Worm (Caenorhabditis elegans): ENCODE measurements around the gene C03A3.1.

Gene C03A3.1

DNA sequence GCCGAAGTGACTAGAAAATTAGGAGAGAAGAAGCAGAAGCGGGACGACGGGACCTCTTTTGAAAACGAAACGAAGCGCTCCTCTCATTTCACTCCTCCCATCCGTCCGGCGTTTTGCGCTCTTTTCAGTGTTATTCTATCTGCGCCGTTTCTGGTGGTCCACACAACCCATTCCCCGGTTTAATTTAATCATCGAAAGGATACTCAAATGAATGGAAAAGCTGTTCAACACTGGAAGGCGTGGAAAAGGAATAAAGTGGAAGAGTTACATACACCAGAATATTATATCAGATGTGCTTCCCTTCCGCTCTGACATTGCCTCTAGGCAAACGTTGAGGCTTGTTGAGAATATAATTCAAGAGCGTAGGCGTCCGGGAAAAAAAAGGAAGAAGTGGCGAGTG, 12.1 kb upstream of the C03A3.1 start:
- TF ChIP-seq ztf-1 (GFP tag; conservative IDR thresholded peaks at IDR 0.05) (no peak), zag-1 (tag; optimal IDR thresholded peaks at IDR 0.05) (no peak), sma-3 (GFP tag; optimal IDR thresholded peaks at IDR 0.05) (no peak), peb-1 (tag; optimal IDR thresholded peaks at IDR 0.05) (no peak)

DNA sequence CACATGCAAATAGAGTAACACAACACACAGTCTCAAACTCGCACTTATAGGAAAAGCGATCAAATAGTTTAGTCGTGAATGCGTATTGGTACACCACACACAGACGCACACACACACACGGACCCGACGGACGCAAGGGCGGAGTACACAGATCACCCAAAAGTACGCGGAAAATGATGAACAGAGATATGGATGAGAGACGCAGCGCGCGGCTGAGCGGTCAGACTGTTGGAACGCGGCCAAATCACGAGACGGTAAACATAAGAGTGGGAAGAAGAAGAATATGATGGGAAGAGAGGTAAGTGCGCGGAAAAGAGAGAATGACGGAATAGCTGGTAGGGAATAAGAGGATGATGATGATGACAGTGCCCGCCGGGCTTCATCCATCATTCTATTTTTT, 9.1 kb upstream of the C03A3.1 start:
- TF ChIP-seq lsy-2 (tag; optimal IDR thresholded peaks at IDR 0.05) (peak in 1 of 2 experiments; percentile 5), peb-1 (tag; optimal IDR thresholded peaks at IDR 0.05) (no peak), unc-55 (GFP tag; optimal IDR thresholded peaks at IDR 0.05) (no peak), fos-1 (tag; optimal IDR thresholded peaks at IDR 0.05) (peak; percentile 11), mab-5 (tag; optimal IDR thresholded peaks at IDR 0.05) (no peak), elt-1 (tag; optimal IDR thresholded peaks at IDR 0.05) (no peak), F13H6.1 (tag; optimal IDR thresholded peaks at IDR 0.05) (peak; percentile 23), skn-1 (tag; optimal IDR thresholded peaks at IDR 0.05) (no peak), gmeb-1 (tag; optimal IDR thresholded peaks at IDR 0.05) (no peak), mdl-1 (tag; optimal IDR thresholded peaks at IDR 0.05) (peak in 1 of 2 experiments; percentile 30), mbf-1 (tag; optimal IDR thresholded peaks at IDR 0.05) (no peak), sem-4 (tag; optimal IDR thresholded peaks at IDR 0.05) (peak; percentile 31), unc-39 (tag; optimal IDR thresholded peaks at IDR 0.05) (no peak), ztf-1 (GFP tag; conservative IDR thresholded peaks at IDR 0.05) (no peak), sma-9 (GFP tag; optimal IDR thresholded peaks at IDR 0.05) (peak; percentile 31), sma-9 (tag; optimal IDR thresholded peaks at IDR 0.05) (no peak), sma-3 (GFP tag; optimal IDR thresholded peaks at IDR 0.05) (peak; percentile 57), dmd-4 (tag; optimal IDR thresholded peaks at IDR 0.05) (no peak), ztf-11 (tag; optimal IDR thresholded peaks at IDR 0.05) (no peak), nhr-129 (tag; optimal IDR thresholded peaks at IDR 0.05) (no peak), ama-1 (optimal IDR thresholded peaks at IDR 0.05) (no peak), Y55F3AM.14 (GFP tag; optimal IDR thresholded peaks at IDR 0.05) (peak; percentile 19), nhr-21 (tag; optimal IDR thresholded peaks at IDR 0.05) (peak; percentile 76), nhr-25 (tag; optimal IDR thresholded peaks at IDR 0.05) (peak; percentile 50), alr-1 (tag; optimal IDR thresholded peaks at IDR 0.05) (no peak), nhr-23 (tag; optimal IDR thresholded peaks at IDR 0.05) (no peak)

DNA sequence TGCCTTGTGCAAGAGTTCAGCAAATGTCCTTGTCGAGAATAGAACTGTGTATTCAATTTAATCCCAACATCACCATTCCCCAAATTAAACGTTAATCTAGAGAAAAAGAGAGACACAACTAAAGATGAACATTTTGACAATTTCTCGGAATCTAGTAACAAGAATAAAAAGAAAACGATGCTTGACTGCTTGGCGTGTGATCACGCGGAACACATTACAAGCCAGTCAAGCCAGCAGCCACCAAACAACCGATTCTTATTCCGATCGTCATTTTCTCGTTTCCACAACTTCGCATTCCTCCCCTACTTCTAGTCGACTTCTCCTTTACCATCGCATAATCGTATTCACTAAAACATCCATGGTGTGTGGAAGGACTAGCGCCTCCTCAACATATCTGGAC, 7.8 kb upstream of the C03A3.1 start:
- TF ChIP-seq gmeb-1 (tag; optimal IDR thresholded peaks at IDR 0.05) (no peak), nhr-237 (tag; optimal IDR thresholded peaks at IDR 0.05) (no peak), fos-1 (tag; optimal IDR thresholded peaks at IDR 0.05) (no peak), ztf-4 (tag; optimal IDR thresholded peaks at IDR 0.05) (no peak), ama-1 (optimal IDR thresholded peaks at IDR 0.05) (no peak), elt-3 (tag; optimal IDR thresholded peaks at IDR 0.05) (no peak), nhr-25 (tag; optimal IDR thresholded peaks at IDR 0.05) (no peak), alr-1 (tag; optimal IDR thresholded peaks at IDR 0.05) (no peak), dmd-4 (tag; optimal IDR thresholded peaks at IDR 0.05) (no peak), egl-27 (tag; optimal IDR thresholded peaks at IDR 0.05) (no peak), ceh-82 (tag; optimal IDR thresholded peaks at IDR 0.05) (no peak), unc-62 (GFP tag; optimal IDR thresholded peaks at IDR 0.05) (no peak), nhr-23 (tag; optimal IDR thresholded peaks at IDR 0.05) (no peak), sma-9 (GFP tag; optimal IDR thresholded peaks at IDR 0.05) (no peak), sma-9 (tag; optimal IDR thresholded peaks at IDR 0.05) (no peak)

DNA sequence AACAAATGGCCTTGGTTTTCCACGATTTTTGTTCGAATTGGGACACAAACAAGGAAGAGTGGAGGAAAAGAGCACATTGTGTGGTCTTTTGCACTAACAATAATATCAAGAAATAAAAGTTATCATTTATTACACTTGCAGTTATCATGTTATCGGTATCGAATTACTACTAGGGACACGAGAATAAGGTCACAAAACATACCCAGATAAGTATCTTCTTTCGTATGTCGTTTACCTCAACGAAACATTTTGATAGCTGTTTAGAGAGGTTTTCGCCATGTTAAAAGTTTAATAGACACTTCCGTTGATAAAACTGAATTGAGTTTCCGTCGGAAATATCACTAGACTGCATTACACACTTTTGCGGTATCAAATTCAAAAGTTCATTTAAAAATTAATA, 6.2 kb upstream of the C03A3.1 start:
- no peak for TF ChIP-seq nhr-21 (tag; optimal IDR thresholded peaks at IDR 0.05)
- no peak for TF ChIP-seq R02D3.7 (tag; optimal IDR thresholded peaks at IDR 0.05)
- no peak for TF ChIP-seq mbf-1 (tag; optimal IDR thresholded peaks at IDR 0.05)
- peak; percentile 62 for TF ChIP-seq fos-1 (tag; optimal IDR thresholded peaks at IDR 0.05)
- TF ChIP-seq elt-1 (tag; optimal IDR thresholded peaks at IDR 0.05): no peak
- TF ChIP-seq snpc-4 (tag; optimal IDR thresholded peaks at IDR 0.05): no peak
- no peak for TF ChIP-seq alr-1 (tag; optimal IDR thresholded peaks at IDR 0.05)
- TF ChIP-seq Y55F3AM.14 (GFP tag; optimal IDR thresholded peaks at IDR 0.05): no peak
- no peak for TF ChIP-seq skn-1 (tag; optimal IDR thresholded peaks at IDR 0.05)

DNA sequence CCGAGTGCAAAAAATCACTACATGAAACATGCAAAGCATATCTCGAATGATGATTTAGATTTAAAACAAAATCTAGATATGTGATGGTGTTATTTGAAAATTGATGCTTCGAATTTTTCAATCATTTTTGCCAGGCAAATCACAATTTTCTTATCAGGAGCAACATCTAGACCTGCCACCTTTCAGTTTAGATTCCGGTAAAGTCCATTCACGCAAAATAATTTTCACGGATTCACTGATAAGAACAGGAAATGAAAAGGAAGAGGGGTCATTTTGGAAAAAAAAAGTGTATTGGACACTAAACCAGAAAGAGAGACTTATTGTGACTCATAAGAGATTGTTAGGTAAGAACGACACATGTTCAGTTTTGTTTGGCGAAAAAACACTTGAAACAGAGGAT, 5.2 kb upstream of the C03A3.1 start:
- no peak for TF ChIP-seq nhr-6 (tag; optimal IDR thresholded peaks at IDR 0.05)
- no peak for TF ChIP-seq nhr-237 (tag; optimal IDR thresholded peaks at IDR 0.05)
- no peak for TF ChIP-seq nhr-10 (tag; optimal IDR thresholded peaks at IDR 0.05)
- no peak for TF ChIP-seq peb-1 (tag; optimal IDR thresholded peaks at IDR 0.05)
- TF ChIP-seq fos-1 (tag; optimal IDR thresholded peaks at IDR 0.05): peak; percentile 88
